Worm (Caenorhabditis elegans) whole organism, young adult: ENCODE data around the gene F44D12.19.

ENCODE experiments used
- B0019.2 ChIP-seq: fragments of 200-800 bp; sonication (Bioruptor generic); conservative IDR thresholded peaks from 2 replicates; pipeline ENCODE4 v1.3.6; 2022; ENCODE audit warnings: missing genetic modification reagents, missing genetic modification characterization, missing compliant biosample characterization
- C06A6.2 ChIP-seq: fragments of 200-800 bp; sonication (Bioruptor generic); conservative IDR thresholded peaks from 2 replicates; pipeline ENCODE4 v1.3.6; 2022; ENCODE audit warnings: missing genetic modification characterization, missing compliant biosample characterization
- F22D6.2 ChIP-seq: sonication (generic microtip); optimal IDR thresholded peaks from 2 replicates; lab custom pipeline; 2016; ENCODE audit warnings: mild to moderate bottlenecking, missing genetic modification characterization, missing compliant biosample characterization
- F37B4.10 ChIP-seq: fragments of 200-800 bp; sonication (Bioruptor generic); IDR thresholded peaks from 2 replicates; pipeline ENCODE4 v1.3.6; 2022; ENCODE audit warnings: missing genetic modification characterization, missing compliant biosample characterization
- F49E8.2 ChIP-seq: sonication (generic microtip); optimal IDR thresholded peaks from 3 replicates; lab custom pipeline; 2017; ENCODE audit warnings: missing genetic modification characterization, mild to moderate bottlenecking, missing compliant biosample characterization, antibody characterized with exemption, moderate library complexity; ENCODE audit not compliant: insufficient read depth
- F55B11.4 ChIP-seq: sonication (generic microtip); optimal IDR thresholded peaks from 2 replicates; lab custom pipeline; 2016; ENCODE audit warnings: missing compliant biosample characterization, missing genetic modification characterization, borderline replicate concordance; ENCODE audit not compliant: insufficient read depth
- F57C9.4 ChIP-seq: sonication (generic microtip); optimal IDR thresholded peaks from 2 replicates; lab custom pipeline; 2017; ENCODE audit warnings: mild to moderate bottlenecking, missing genetic modification characterization, missing compliant biosample characterization
- T26A5.8 ChIP-seq: sonication (generic microtip); optimal IDR thresholded peaks from 2 replicates; lab custom pipeline; 2016; ENCODE audit warnings: missing genetic modification characterization, missing compliant biosample characterization
- Y53G8AR.9 ChIP-seq: fragments of 200-800 bp; sonication (Bioruptor generic); conservative IDR thresholded peaks from 2 replicates; pipeline ENCODE4 v1.3.6; 2022; ENCODE audit warnings: missing genetic modification reagents, missing genetic modification characterization, missing compliant biosample characterization
- Y56A3A.18 ChIP-seq: fragments of 200-800 bp; sonication (Bioruptor generic); IDR thresholded peaks from 2 replicates; pipeline ENCODE4 v1.3.6; 2022; ENCODE audit warnings: missing genetic modification reagents, missing genetic modification characterization, missing compliant biosample characterization
- Y67H2A.10 ChIP-seq: fragments of 200-800 bp; sonication (Bioruptor generic); conservative IDR thresholded peaks from 2 replicates; pipeline ENCODE4 v1.3.6; 2022; ENCODE audit warnings: missing genetic modification reagents, missing genetic modification characterization, missing compliant biosample characterization
- Y95B8A.8 ChIP-seq: fragments of 200-800 bp; sonication (Bioruptor generic); IDR thresholded peaks from 2 replicates; pipeline ENCODE4 v1.3.6; 2022; ENCODE audit warnings: missing genetic modification reagents, missing genetic modification characterization, missing compliant biosample characterization
- akir-1 ChIP-seq: fragments of 200-800 bp; sonication (Bioruptor generic); optimal IDR thresholded peaks from 2 replicates; lab custom pipeline; 2018; ENCODE audit warnings: mild to moderate bottlenecking, missing genetic modification characterization, moderate library complexity, missing compliant biosample characterization
- ama-1 ChIP-seq, 3 experiments: fragments of 150-350 bp in 1 of 3; sonication (generic microtip) in 2 of 3; optimal IDR thresholded peaks; 2 replicates each; lab custom pipeline; 2014 to 2018; ENCODE audit warnings: missing biosample characterization in 2 of 3, missing genetic modification characterization in 2 of 3, missing genetic modification reagents in 2 of 3
- aptf-2 ChIP-seq: fragments of 200-800 bp; sonication (Bioruptor generic); conservative IDR thresholded peaks from 2 replicates; pipeline ENCODE4 v1.3.6; 2022; ENCODE audit warnings: missing genetic modification reagents, missing genetic modification characterization, missing compliant biosample characterization
- aptf-3 ChIP-seq: fragments of 200-800 bp; sonication (Bioruptor generic); IDR thresholded peaks from 2 replicates; pipeline ENCODE4 v1.3.6; 2022; ENCODE audit warnings: missing genetic modification characterization, missing compliant biosample characterization
- atf-7 ChIP-seq: sonication (generic microtip); optimal IDR thresholded peaks from 2 replicates; lab custom pipeline; 2017; ENCODE audit warnings: mild to moderate bottlenecking, missing genetic modification characterization, missing compliant biosample characterization
- cebp-2 ChIP-seq: fragments of 200-800 bp; sonication (Bioruptor generic); IDR thresholded peaks from 2 replicates; pipeline ENCODE4 v1.3.6; 2022; ENCODE audit warnings: missing genetic modification characterization, missing compliant biosample characterization
- ceh-100 ChIP-seq: fragments of 200-800 bp; sonication (Bioruptor generic); IDR thresholded peaks from 2 replicates; pipeline ENCODE4 v1.3.6; 2022; ENCODE audit warnings: missing genetic modification reagents, missing genetic modification characterization, missing compliant biosample characterization
- ceh-40 ChIP-seq: fragments of 200-800 bp; sonication (Bioruptor generic); IDR thresholded peaks from 2 replicates; pipeline ENCODE4 v1.3.6; 2022; ENCODE audit warnings: missing genetic modification characterization, missing compliant biosample characterization
- die-1 ChIP-seq: sonication (generic microtip); optimal IDR thresholded peaks from 2 replicates; lab custom pipeline; 2016; ENCODE audit warnings: missing genotype, mild to moderate bottlenecking, missing genetic modification characterization, missing compliant biosample characterization
- egl-18 ChIP-seq: fragments of 200-800 bp; sonication (Bioruptor generic); IDR thresholded peaks from 2 replicates; pipeline ENCODE4 v1.3.6; 2022; ENCODE audit warnings: missing genetic modification reagents, missing genetic modification characterization, missing compliant biosample characterization
- fkh-3 ChIP-seq: sonication (generic microtip); optimal IDR thresholded peaks from 2 replicates; lab custom pipeline; 2016; ENCODE audit warnings: mild to moderate bottlenecking, missing genetic modification characterization, missing compliant biosample characterization
- gei-17 ChIP-seq: fragments of 200-800 bp; sonication (Bioruptor generic); optimal IDR thresholded peaks from 2 replicates; lab custom pipeline; 2018; ENCODE audit warnings: mild to moderate bottlenecking, missing genetic modification characterization, missing compliant biosample characterization
- hmg-1.2 ChIP-seq: fragments of 200-800 bp; sonication (Bioruptor generic); IDR thresholded peaks from 2 replicates; pipeline ENCODE4 v1.3.6; 2022; ENCODE audit warnings: missing genetic modification reagents, missing genetic modification characterization, missing compliant biosample characterization
- hrde-1 ChIP-seq: sonication (generic microtip); optimal IDR thresholded peaks from 2 replicates; lab custom pipeline; 2016; ENCODE audit warnings: missing genetic modification characterization, mild to moderate bottlenecking, missing compliant biosample characterization, moderate library complexity, missing genotype, missing genetic modification reagents, borderline replicate concordance
- hsf-1 ChIP-seq: fragments of 200-800 bp; sonication (Bioruptor generic); IDR thresholded peaks from 2 replicates; pipeline ENCODE4 v1.3.6; 2022; ENCODE audit warnings: missing genetic modification reagents, missing genetic modification characterization, missing compliant biosample characterization
- let-526 ChIP-seq: fragments of 200-800 bp; sonication (Bioruptor generic); IDR thresholded peaks from 2 replicates; pipeline ENCODE4 v1.3.6; 2022; ENCODE audit warnings: missing genetic modification reagents, missing genetic modification characterization, missing compliant biosample characterization
- madf-3 ChIP-seq: fragments of 200-800 bp; sonication (Bioruptor generic); IDR thresholded peaks from 2 replicates; pipeline ENCODE4 v1.3.6; 2022; ENCODE audit warnings: missing genetic modification reagents, missing genetic modification characterization, missing compliant biosample characterization
- mxl-1 ChIP-seq: sonication (generic microtip); optimal IDR thresholded peaks from 2 replicates; lab custom pipeline; 2016; ENCODE audit warnings: missing genetic modification characterization, missing compliant biosample characterization
- nfya-2 ChIP-seq: fragments of 200-800 bp; sonication (Bioruptor generic); IDR thresholded peaks from 2 replicates; pipeline ENCODE4 v1.3.6; 2022; ENCODE audit warnings: missing genetic modification reagents, missing genetic modification characterization, missing compliant biosample characterization
- nhr-120 ChIP-seq: fragments of 200-800 bp; sonication (Bioruptor generic); IDR thresholded peaks from 2 replicates; pipeline ENCODE4 v1.3.6; 2022; ENCODE audit warnings: missing genetic modification characterization, missing compliant biosample characterization
- nhr-27 ChIP-seq: fragments of 200-800 bp; sonication (Bioruptor generic); optimal IDR thresholded peaks from 2 replicates; lab custom pipeline; 2018; ENCODE audit warnings: mild to moderate bottlenecking, missing genetic modification characterization, moderate library complexity, missing compliant biosample characterization
- snpc-1.1 ChIP-seq: sonication (generic microtip); optimal IDR thresholded peaks from 2 replicates; lab custom pipeline; 2017; ENCODE audit warnings: missing genetic modification characterization, mild to moderate bottlenecking, missing compliant biosample characterization, antibody characterized with exemption, moderate library complexity, missing genotype, missing genetic modification reagents; ENCODE audit not compliant: insufficient read depth
- snpc-1.3 ChIP-seq: sonication (generic microtip); optimal IDR thresholded peaks from 2 replicates; lab custom pipeline; 2017; ENCODE audit warnings: missing genetic modification characterization, mild to moderate bottlenecking, missing compliant biosample characterization, antibody characterized with exemption, moderate library complexity, missing genotype, missing genetic modification reagents; ENCODE audit not compliant: insufficient read depth
- snpc-3.4 ChIP-seq: sonication (generic microtip); optimal IDR thresholded peaks from 2 replicates; lab custom pipeline; 2017; ENCODE audit warnings: missing genetic modification characterization, mild to moderate bottlenecking, missing compliant biosample characterization, antibody characterized with exemption, moderate library complexity, missing genotype, missing genetic modification reagents
- sptf-2 ChIP-seq: fragments of 200-800 bp; sonication (Bioruptor generic); optimal IDR thresholded peaks from 2 replicates; lab custom pipeline; 2018; ENCODE audit warnings: mild to moderate bottlenecking, missing genetic modification characterization, missing compliant biosample characterization
- tbx-9 ChIP-seq: sonication (generic microtip); optimal IDR thresholded peaks from 2 replicates; lab custom pipeline; 2016; ENCODE audit warnings: borderline replicate concordance, missing genetic modification characterization, inconsistent platforms, missing compliant biosample characterization
- tlf-1 ChIP-seq: fragments of 200-800 bp; sonication (Bioruptor generic); optimal IDR thresholded peaks from 2 replicates; lab custom pipeline; 2018; ENCODE audit warnings: mild to moderate bottlenecking, missing genetic modification characterization, missing compliant biosample characterization
- zfh-2 ChIP-seq: fragments of 200-800 bp; sonication (Bioruptor generic); conservative IDR thresholded peaks from 2 replicates; pipeline ENCODE4 v1.3.6; 2022; ENCODE audit warnings: missing genetic modification reagents, missing genetic modification characterization, missing compliant biosample characterization
- ztf-22 ChIP-seq: fragments of 200-800 bp; sonication (Bioruptor generic); optimal IDR thresholded peaks from 2 replicates; lab custom pipeline; 2018; ENCODE audit warnings: mild to moderate bottlenecking, missing genetic modification characterization, moderate library complexity, missing compliant biosample characterization
- ztf-28 ChIP-seq: fragments of 200-800 bp; sonication (Bioruptor generic); IDR thresholded peaks from 2 replicates; pipeline ENCODE4 v1.3.6; 2022; ENCODE audit warnings: missing genetic modification reagents, missing genetic modification characterization, missing compliant biosample characterization
- ztf-3 ChIP-seq: fragments of 200-800 bp; sonication (Bioruptor generic); optimal IDR thresholded peaks from 2 replicates; lab custom pipeline; 2018; ENCODE audit warnings: mild to moderate bottlenecking, missing genetic modification characterization, missing compliant biosample characterization

Gene F44D12.19

DNA sequence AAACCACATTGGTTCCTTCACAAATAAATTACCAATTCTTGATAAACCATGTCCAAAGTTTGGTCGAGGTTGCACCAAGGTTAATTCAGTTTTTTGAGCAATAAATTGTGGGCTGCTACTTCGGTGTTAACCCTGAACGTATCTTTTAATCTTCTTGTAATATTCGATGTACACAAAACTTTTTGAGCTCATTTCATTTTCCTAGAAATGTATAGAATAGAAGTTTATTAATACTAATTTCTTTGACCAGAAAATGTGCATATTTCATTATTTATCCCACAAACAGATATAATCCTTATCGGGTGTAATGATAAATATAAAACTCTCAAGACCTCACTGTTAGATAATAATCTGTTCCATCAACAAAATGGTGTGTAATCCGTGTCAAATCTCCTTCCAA, 42.6 kb downstream of the F44D12.19 start:
- TF ChIP-seq ztf-28 (GFP tag; lab: Robert Waterston, UW) (no peak), Y95B8A.8 (no peak), mxl-1 (tag; lab: Kevin White, UChicago) (no peak), hrde-1 (no peak), tbx-9 (tag; lab: Kevin White, UChicago) (no peak), let-526 (GFP tag; lab: Robert Waterston, UW) (no peak), ceh-100 (no peak), die-1 (no peak), F22D6.2 (tag; lab: Kevin White, UChicago) (no peak), egl-18 (GFP tag; lab: Robert Waterston, UW) (no peak), F49E8.2 (tag; lab: Kevin White, UChicago) (no peak), akir-1 (no peak), nfya-2 (GFP tag; lab: Robert Waterston, UW) (no peak), F37B4.10 (GFP tag; lab: Robert Waterston, UW) (no peak), Y53G8AR.9 (GFP tag; lab: Robert Waterston, UW) (no peak), madf-3 (no peak), T26A5.8 (tag; lab: Kevin White, UChicago) (no peak), snpc-1.3 (tag; lab: Kevin White, UChicago) (no peak), tlf-1 (GFP tag; lab: Kevin White, UChicago) (no peak), nhr-27 (tag; lab: Kevin White, UChicago) (no peak)

DNA sequence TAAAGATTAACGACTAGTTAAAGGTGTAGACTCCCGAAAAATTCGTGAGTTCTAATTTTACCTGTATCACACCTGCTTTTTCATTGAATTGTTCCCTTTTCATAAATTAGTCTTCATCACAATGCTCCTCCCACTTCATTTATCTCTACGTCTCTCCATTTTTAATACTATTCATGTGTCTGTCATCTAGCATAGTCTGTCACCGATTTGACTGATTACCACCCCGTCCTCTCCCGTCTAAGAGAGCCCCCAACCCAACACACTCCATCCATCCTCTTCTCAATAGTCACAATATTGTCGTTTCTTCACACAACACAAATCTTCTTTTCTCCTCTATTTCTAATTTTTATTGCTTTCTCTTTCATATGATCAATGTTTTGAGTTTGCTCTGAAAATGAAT, 43.8 kb downstream of the F44D12.19 start:
- TF ChIP-seq snpc-1.1 = no peak
- no peak for TF ChIP-seq fkh-3 (tag; lab: Kevin White, UChicago)

- TF ChIP-seq F57C9.4 = no peak
- TF ChIP-seq ztf-28 (GFP tag; lab: Robert Waterston, UW) = no peak
- TF ChIP-seq ceh-40 (GFP tag; lab: Robert Waterston, UW) = no peak
- TF ChIP-seq C06A6.2 = no peak
- TF ChIP-seq F55B11.4 (tag; lab: Kevin White, UChicago) = no peak
- no peak for TF ChIP-seq nhr-120 (GFP tag; lab: Robert Waterston, UW)
- no peak for TF ChIP-seq fkh-3 (tag; lab: Kevin White, UChicago)
Measured at ce11 chrIV:10066456-10066855, 45.1 kb downstream of the F44D12.19 start.

ce11 chrIV:10067541-10067940, 46.2 kb downstream of the F44D12.19 start, which contains the start of gene cwn-2:
TSS of gene cwn-2 (plus strand) at chrIV:10067816.
- TF ChIP-seq ama-1 (optimal IDR thresholded peaks at IDR 0.05; lab: Kevin White, UChicago) (no peak), ama-1 (GFP tag; optimal IDR thresholded peaks at IDR 0.05; lab: Kevin White, UChicago) (no peak)
- TF ChIP-seq, all 124 proteins: peak for 0

DNA sequence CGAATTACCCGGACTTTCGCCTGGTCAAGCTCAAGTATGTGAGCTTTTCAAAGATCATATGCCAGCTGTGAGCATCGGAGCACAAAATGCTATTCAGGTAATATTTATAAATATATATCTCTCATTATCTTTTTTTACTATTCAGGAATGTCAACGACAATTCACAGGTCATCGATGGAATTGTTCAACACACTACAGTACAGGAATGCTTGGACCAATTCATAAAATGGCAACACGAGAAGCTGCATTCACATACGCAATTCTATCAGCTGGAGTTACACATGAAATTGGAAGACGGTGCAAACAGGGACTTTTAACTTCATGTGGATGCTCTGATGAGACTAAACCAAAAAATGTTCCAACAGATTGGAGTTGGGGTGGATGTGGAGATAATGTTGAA, 46.9 kb downstream of the F44D12.19 start:
- TF ChIP-seq cebp-2 (GFP tag; lab: Robert Waterston, UW) = no peak
- TF ChIP-seq Y67H2A.10 = no peak
- TF ChIP-seq gei-17 (GFP tag; lab: Kevin White, UChicago) = no peak
- no peak for TF ChIP-seq Y56A3A.18
- TF ChIP-seq hmg-1.2 (GFP tag; lab: Robert Waterston, UW) = no peak
- no peak for TF ChIP-seq egl-18 (GFP tag; lab: Robert Waterston, UW)
- no peak for TF ChIP-seq aptf-2 (GFP tag; lab: Robert Waterston, UW)
- TF ChIP-seq ztf-3 (GFP tag; lab: Kevin White, UChicago) = no peak
- TF ChIP-seq nhr-120 (GFP tag; lab: Robert Waterston, UW) = no peak
- no peak for TF ChIP-seq B0019.2 (GFP tag; lab: Robert Waterston, UW)
- no peak for TF ChIP-seq ztf-22
- TF ChIP-seq aptf-3 = no peak
- no peak for TF ChIP-seq hsf-1 (GFP tag; lab: Robert Waterston, UW)
- TF ChIP-seq sptf-2 (GFP tag; lab: Kevin White, UChicago) = no peak
- TF ChIP-seq snpc-3.4 (tag; lab: Kevin White, UChicago) = no peak
- no peak for TF ChIP-seq zfh-2 (GFP tag; lab: Robert Waterston, UW)
- no peak for TF ChIP-seq atf-7 (tag; lab: Kevin White, UChicago)
